Worm (Caenorhabditis elegans) whole organism, L3 larva: ENCODE results near the gene rml-4.

Experiments used
- daf-12 ChIP-seq: fragments of 150-350 bp; optimal IDR thresholded peaks from 2 replicates; lab custom pipeline; 2014; ENCODE audit warnings: missing biosample characterization, missing genetic modification reagents, missing genetic modification characterization
- egl-5 ChIP-seq: fragments of 150-350 bp; optimal IDR thresholded peaks from 2 replicates; lab custom pipeline; 2017; ENCODE audit warnings: missing biosample characterization, missing genetic modification reagents, missing genetic modification characterization, inconsistent platforms
- elt-1 ChIP-seq: fragments of 150-350 bp; optimal IDR thresholded peaks from 2 replicates; lab custom pipeline; 2014; ENCODE audit warnings: missing biosample characterization, missing genetic modification characterization
- elt-3 ChIP-seq, 3 experiments: fragments of 150-350 bp in 1 of 3; sonication (generic microtip) in 2 of 3; optimal IDR thresholded peaks; 2 replicates in 2 of 3; 4 replicates in 1 of 3; lab custom pipeline; 2014 to 2017; ENCODE audit warnings: missing biosample characterization in 3 of 3, missing genetic modification characterization in 3 of 3
- lin-15B ChIP-seq: fragments of 150-350 bp; optimal IDR thresholded peaks from 2 replicates; lab custom pipeline; 2014; ENCODE audit warnings: missing biosample characterization, missing genetic modification characterization
- lin-39 ChIP-seq: fragments of 150-350 bp; optimal IDR thresholded peaks from 2 replicates; lab custom pipeline; 2018; ENCODE audit warnings: missing biosample characterization, missing genetic modification reagents, missing genetic modification characterization
- nfya-1 ChIP-seq: sonication (generic microtip); optimal IDR thresholded peaks from 2 replicates; lab custom pipeline; 2017; ENCODE audit warnings: missing genetic modification characterization, mild to moderate bottlenecking, missing compliant biosample characterization, antibody characterized with exemption, moderate library complexity; ENCODE audit not compliant: insufficient read depth
- nhr-76 ChIP-seq: fragments of 150-350 bp; sonication (generic microtip); optimal IDR thresholded peaks from 5 replicates; lab custom pipeline; 2014; ENCODE audit warnings: missing biosample characterization, missing genetic modification characterization
- pha-4 ChIP-seq: fragments of 150-350 bp; optimal IDR thresholded peaks from 2 replicates; lab custom pipeline; 2014; ENCODE audit warnings: missing biosample characterization, missing genetic modification reagents, missing genetic modification characterization
- snpc-4 ChIP-seq: fragments of 150-350 bp; optimal IDR thresholded peaks from 2 replicates; lab custom pipeline; 2014; ENCODE audit warnings: missing biosample characterization, missing genetic modification characterization
- tbx-2 ChIP-seq: sonication (generic microtip); optimal IDR thresholded peaks from 2 replicates; lab custom pipeline; 2016; ENCODE audit warnings: mild to moderate bottlenecking, missing genetic modification characterization, missing compliant biosample characterization
- unc-62 ChIP-seq: fragments of 150-350 bp; sonication (generic microtip); optimal IDR thresholded peaks from 4 replicates; lab custom pipeline; 2014; ENCODE audit warnings: missing biosample characterization, missing genetic modification reagents, missing genetic modification characterization

DNA sequence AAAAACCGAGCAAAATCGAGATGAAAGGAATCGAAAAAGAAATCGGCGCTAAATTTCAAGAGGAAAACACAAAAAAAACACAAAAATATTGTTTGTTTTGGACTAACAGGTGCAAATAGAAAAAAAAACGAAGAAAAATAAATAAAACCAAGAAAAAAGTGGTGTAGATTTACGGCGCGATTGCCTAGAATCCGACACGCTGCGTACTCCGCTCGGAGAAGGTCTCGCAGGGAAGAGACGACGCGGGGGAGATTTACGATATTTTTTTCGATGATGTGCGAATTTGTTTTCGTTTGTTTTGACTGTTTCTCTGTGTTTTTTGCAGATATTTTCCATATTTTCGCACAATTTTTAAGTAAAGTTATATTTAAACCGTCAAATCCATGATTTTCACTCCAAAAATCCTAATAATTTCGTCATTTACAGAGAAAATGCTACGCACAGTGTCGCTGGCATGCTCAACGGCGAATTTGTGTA, 4.4 kb downstream of the rml-4 start, which contains the start of gene sco-1:
- TF ChIP-seq elt-1 (tag; lab: Kevin White, UChicago): peak; percentile 7
- no peak for TF ChIP-seq elt-3 (tag; optimal IDR thresholded peaks at IDR 0.05; lab: Kevin White, UChicago)
- peak; percentile 78 for TF ChIP-seq tbx-2 (tag; lab: Kevin White, UChicago)
- TF ChIP-seq unc-62 (GFP tag; lab: Kevin White, UChicago): no peak
- TF ChIP-seq nhr-76 (tag; lab: Kevin White, UChicago): no peak
- TF ChIP-seq snpc-4 (tag; lab: Kevin White, UChicago): peak; percentile 85
- peak; percentile 100 for TF ChIP-seq pha-4 (tag; lab: Kevin White, UChicago)
- TF ChIP-seq nfya-1: peak; percentile 96
- TF ChIP-seq egl-5: peak; percentile 96
- peak; percentile 99 for TF ChIP-seq lin-15B (tag; lab: Kevin White, UChicago)
- no peak for TF ChIP-seq daf-12 (tag; lab: Kevin White, UChicago)
- peak; percentile 95 for TF ChIP-seq lin-39 (tag; lab: Kevin White, UChicago)
